Worm (Caenorhabditis elegans): ENCODE data around the gene D1005.5.

The D1005.5 gene

ce11 chrX:1503698-1504501 is 31.1 kb upstream of the D1005.5 start (continued):
- peak; percentile 32 for TF ChIP-seq tbx-2 (tag; optimal IDR thresholded peaks at IDR 0.05)
- TF ChIP-seq aha-1 (tag; optimal IDR thresholded peaks at IDR 0.05) = no peak
- no peak for TF ChIP-seq alr-1 (tag; optimal IDR thresholded peaks at IDR 0.05; ENCODE audit: borderline replicate concordance)
- TF ChIP-seq egl-13 (tag; optimal IDR thresholded peaks at IDR 0.05) = no peak
- TF ChIP-seq hlh-4 (tag; optimal IDR thresholded peaks at IDR 0.05) = no peak
- TF ChIP-seq C34B4.2 (tag; optimal IDR thresholded peaks at IDR 0.05) = peak; percentile 7
- peak; percentile 38 for TF ChIP-seq hpl-2 (GFP tag; optimal IDR thresholded peaks at IDR 0.05)
- peak; percentile 74 for TF ChIP-seq lin-13 (GFP tag; optimal IDR thresholded peaks at IDR 0.05)
- no peak for TF ChIP-seq zag-1 (tag; optimal IDR thresholded peaks at IDR 0.05)

DNA sequence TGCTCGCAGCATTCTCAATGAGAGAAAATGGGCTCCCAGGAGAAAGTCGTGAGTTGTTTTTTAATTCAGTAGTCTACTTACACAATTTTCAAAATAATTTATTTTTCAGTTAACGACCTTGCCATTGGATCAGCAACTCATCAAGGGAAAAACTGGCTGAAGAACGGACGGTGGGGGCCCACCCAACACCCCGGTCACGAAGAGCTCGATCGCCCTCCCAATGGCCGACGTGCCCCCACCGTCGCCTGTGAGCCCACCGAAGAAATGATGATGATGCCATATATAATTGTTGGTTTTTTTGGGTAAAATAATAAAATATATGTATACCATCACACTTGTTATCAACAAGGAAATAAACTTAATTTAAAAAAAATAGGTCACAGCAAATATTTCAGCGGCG is 30.1 kb upstream of the D1005.5 start:
- TF ChIP-seq nhr-85 (tag) (peak; percentile 57), nhr-76 (tag; optimal IDR thresholded peaks at IDR 0.05) (no peak)

DNA sequence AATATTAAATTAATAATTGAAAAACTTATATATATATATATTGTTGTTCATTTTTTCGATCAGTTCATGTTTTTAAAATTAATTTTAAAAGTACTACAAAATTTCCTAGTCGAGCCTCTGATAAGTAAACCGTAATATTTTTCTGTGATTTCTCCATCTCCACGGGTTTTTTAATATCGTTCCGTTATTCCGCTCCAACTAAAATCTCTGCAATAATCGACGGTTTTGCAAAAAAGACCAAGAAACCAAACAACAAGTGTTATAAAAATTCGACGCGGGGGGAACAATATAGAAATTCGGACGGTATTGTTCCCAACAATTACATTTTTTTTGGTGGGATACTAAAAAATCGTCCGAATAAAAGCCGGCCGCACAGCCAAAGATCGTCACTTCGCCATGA is 29.7 kb upstream of the D1005.5 start, which contains the start of gene F09E10.1:
Gene F09E10.1, plus strand, starts transcription at position 301 of the 400 bp plus-strand sequence.
- TF ChIP-seq mep-1 (tag; optimal IDR thresholded peaks at IDR 0.05) (no peak), nhr-12 (tag; optimal IDR thresholded peaks at IDR 0.05) (no peak), lir-3 (tag; optimal IDR thresholded peaks at IDR 0.05; ENCODE audit: poor library complexity) (no peak), xbp-1 (tag; optimal IDR thresholded peaks at IDR 0.05) (no peak), pag-3 (tag; optimal IDR thresholded peaks at IDR 0.05; ENCODE audit: borderline replicate concordance, insufficient read depth) (no peak), ets-5 (GFP tag; IDR thresholded peaks at IDR 0.05) (no peak), Y116A8C.19 (tag; optimal IDR thresholded peaks at IDR 0.05; ENCODE audit: borderline replicate concordance) (no peak), fos-1 (tag; optimal IDR thresholded peaks at IDR 0.05) (no peak), hpl-2 (GFP tag; optimal IDR thresholded peaks at IDR 0.05) (no peak), unc-30 (tag; optimal IDR thresholded peaks at IDR 0.05) (no peak), aly-2 (tag; optimal IDR thresholded peaks at IDR 0.05) (no peak), zip-4 (GFP tag; optimal IDR thresholded peaks at IDR 0.05) (no peak)

ce11 chrX:1501752-1502151 is 29.0 kb upstream of the D1005.5 start, which contains the start of gene F09E10.7:
Gene F09E10.7, minus strand, starts transcription at chrX:1501852.
- no peak for TF ChIP-seq fkh-10 (GFP tag; optimal IDR thresholded peaks at IDR 0.05)
- TF ChIP-seq efl-1 (optimal IDR thresholded peaks at IDR 0.05) = no peak
- TF ChIP-seq efl-1 (GFP tag; optimal IDR thresholded peaks at IDR 0.05 in 1 of 2) = peak in 1 of 2 experiments; percentile 66

ce11 chrX:1499499-1499898 is 26.7 kb upstream of the D1005.5 start:
- no peak for TF ChIP-seq dpl-1 (GFP tag; optimal IDR thresholded peaks at IDR 0.05)
- peak; percentile 53 for TF ChIP-seq F16B12.6 (tag; optimal IDR thresholded peaks at IDR 0.05)
- TF ChIP-seq rnt-1 (tag; optimal IDR thresholded peaks at IDR 0.05) = peak; percentile 30
- TF ChIP-seq nhr-237 (tag; optimal IDR thresholded peaks at IDR 0.05) = no peak
- peak; percentile 94 for TF ChIP-seq blmp-1 (tag; optimal IDR thresholded peaks at IDR 0.05)
- peak; percentile 8 for TF ChIP-seq snu-23 (GFP tag; optimal IDR thresholded peaks at IDR 0.05)

DNA sequence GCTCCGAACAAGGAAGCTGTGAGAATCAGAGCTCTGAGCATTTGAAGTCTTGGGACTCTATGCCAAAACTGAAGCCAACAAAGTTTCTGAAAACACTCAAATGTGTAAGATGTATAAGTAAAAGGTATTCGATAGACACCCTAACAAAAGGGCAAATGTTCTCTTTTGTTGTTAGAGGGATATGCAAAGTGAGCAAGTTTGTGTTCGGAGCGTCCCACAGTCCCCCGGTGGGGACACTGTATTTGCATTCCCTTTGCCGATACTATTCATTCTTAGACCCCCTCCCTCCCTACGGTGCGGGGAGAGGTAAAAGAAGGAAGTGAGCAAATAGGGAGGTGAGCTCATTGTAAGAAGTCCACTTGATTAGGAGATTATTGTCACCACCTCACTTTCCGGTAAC is 24.8 kb upstream of the D1005.5 start, which contains the start of gene F09E10.6:
Gene F09E10.6, minus strand, starts transcription at position 101 of the 400 bp plus-strand sequence.
- TF ChIP-seq mdl-1 (tag; optimal IDR thresholded peaks at IDR 0.05) (no peak), unc-98 (GFP tag; IDR thresholded peaks at IDR 0.05) (no peak), elt-2 (tag; optimal IDR thresholded peaks at IDR 0.05) (no peak), aha-1 (tag; optimal IDR thresholded peaks at IDR 0.05) (no peak)
